Fruit fly (Drosophila melanogaster) whole organism, embryonic: ENCODE results near the gene CG7179.

Experiments used
- B-H1 ChIP-seq: fragments of 200-800 bp; sonication (Bioruptor generic); IDR thresholded peaks from 3 replicates; pipeline ENCODE4 v1.3.6; 2022; ENCODE audit warnings: missing biosample characterization, missing genetic modification characterization
- B-H2 ChIP-seq: fragments of 200-800 bp; sonication (Bioruptor generic); optimal IDR thresholded peaks from 2 replicates; lab custom pipeline; 2018; ENCODE audit warnings: missing biosample characterization, mild to moderate bottlenecking, missing genetic modification characterization
- CG10267 ChIP-seq: fragments of 200-800 bp; sonication (Bioruptor generic); optimal IDR thresholded peaks from 2 replicates; lab custom pipeline; 2018; ENCODE audit warnings: missing biosample characterization, mild to moderate bottlenecking, missing genetic modification characterization, moderate library complexity
- CG12219 ChIP-seq: fragments of 200-800 bp; sonication (Bioruptor generic); optimal IDR thresholded peaks from 3 replicates; lab custom pipeline; 2018; ENCODE audit warnings: missing biosample characterization, mild to moderate bottlenecking, missing genetic modification characterization
- CG12236 ChIP-seq: fragments of 200-800 bp; sonication (Bioruptor generic); optimal IDR thresholded peaks from 2 replicates; lab custom pipeline; 2016; ENCODE audit warnings: missing biosample characterization, missing genetic modification characterization
- CG12391 ChIP-seq: fragments of 200-800 bp; sonication (Bioruptor generic); optimal IDR thresholded peaks from 3 replicates; lab custom pipeline; 2018; ENCODE audit warnings: missing biosample characterization, mild to moderate bottlenecking, missing genetic modification characterization, moderate library complexity
- CG13894 ChIP-seq: fragments of 200-800 bp; sonication (Bioruptor generic); optimal IDR thresholded peaks from 3 replicates; lab custom pipeline; 2018; ENCODE audit warnings: missing biosample characterization, mild to moderate bottlenecking, missing genetic modification characterization, moderate library complexity
- CG15073 ChIP-seq: fragments of 200-800 bp; sonication (Bioruptor generic); optimal IDR thresholded peaks from 2 replicates; lab custom pipeline; 2016; ENCODE audit warnings: missing biosample characterization, missing genetic modification characterization
- CG17912 ChIP-seq: fragments of 200-800 bp; sonication (Bioruptor generic); optimal IDR thresholded peaks from 2 replicates; lab custom pipeline; 2018; ENCODE audit warnings: missing biosample characterization, mild to moderate bottlenecking, missing genetic modification characterization
- CG18764 ChIP-seq: fragments of 200-800 bp; sonication (Bioruptor generic); optimal IDR thresholded peaks from 3 replicates; lab custom pipeline; 2016; ENCODE audit warnings: missing biosample characterization, missing genetic modification characterization
- CG2875 ChIP-seq: fragments of 200-800 bp; sonication (Bioruptor generic); optimal IDR thresholded peaks from 2 replicates; lab custom pipeline; 2017; ENCODE audit warnings: missing biosample characterization, mild to moderate bottlenecking, missing genetic modification characterization, missing genetic modification reagents
- CG3163 ChIP-seq: fragments of 200-800 bp; sonication (Bioruptor generic); optimal IDR thresholded peaks from 3 replicates; lab custom pipeline; 2016; ENCODE audit warnings: missing biosample characterization, missing genetic modification characterization
- CG34224 ChIP-seq: fragments of 200-800 bp; sonication (Bioruptor generic); IDR thresholded peaks from 3 replicates; pipeline ENCODE4 v1.3.6; 2022; ENCODE audit warnings: missing biosample characterization, missing genetic modification characterization; ENCODE audit not compliant: partially characterized antibody
- CG4404 ChIP-seq: fragments of 200-800 bp; sonication (Bioruptor generic); IDR thresholded peaks from 2 replicates; pipeline ENCODE4 v1.3.6; 2022; ENCODE audit warnings: missing biosample characterization, missing genetic modification characterization
- CG4820 ChIP-seq: fragments of 200-800 bp; sonication (Bioruptor generic); optimal IDR thresholded peaks from 3 replicates; lab custom pipeline; 2016; ENCODE audit warnings: missing biosample characterization, missing genetic modification characterization
- CG6813 ChIP-seq: fragments of 200-800 bp; sonication (Bioruptor generic); optimal IDR thresholded peaks from 2 replicates; lab custom pipeline; 2017; ENCODE audit warnings: missing biosample characterization, missing genetic modification characterization, mild to moderate bottlenecking, moderate library complexity, missing genetic modification reagents
- CG7987 ChIP-seq: fragments of 200-800 bp; sonication (Bioruptor generic); optimal IDR thresholded peaks from 2 replicates; lab custom pipeline; 2018; ENCODE audit warnings: missing biosample characterization, mild to moderate bottlenecking, missing genetic modification characterization, moderate library complexity
- CG8765 ChIP-seq: fragments of 200-800 bp; sonication (Bioruptor generic); IDR thresholded peaks from 2 replicates; pipeline ENCODE4 v1.3.6; 2022; ENCODE audit warnings: missing biosample characterization, missing genetic modification characterization
- CG9817 ChIP-seq: fragments of 200-800 bp; sonication (Bioruptor generic); optimal IDR thresholded peaks from 2 replicates; lab custom pipeline; 2018; ENCODE audit warnings: missing biosample characterization, mild to moderate bottlenecking, missing genetic modification characterization, moderate library complexity
- CHES-1-like ChIP-seq: fragments of 200-800 bp; sonication (Bioruptor generic); optimal IDR thresholded peaks from 2 replicates; lab custom pipeline; 2016; ENCODE audit warnings: missing biosample characterization, missing genetic modification characterization
- D19A ChIP-seq: fragments of 200-800 bp; optimal IDR thresholded peaks from 3 replicates; lab custom pipeline; 2019; ENCODE audit warnings: missing biosample characterization, mild to moderate bottlenecking, missing genetic modification characterization, moderate library complexity
- Doc3 ChIP-seq: fragments of 200-800 bp; sonication (Bioruptor generic); IDR thresholded peaks from 3 replicates; pipeline ENCODE4 v1.3.6; 2022; ENCODE audit warnings: missing biosample characterization, missing genetic modification characterization; ENCODE audit not compliant: partially characterized antibody
- E2f1 ChIP-seq: fragments of 200-800 bp; sonication (Bioruptor generic); IDR thresholded peaks from 2 replicates; pipeline ENCODE4 v1.3.6; 2022; ENCODE audit warnings: missing biosample characterization, missing genetic modification characterization
- Hr51 ChIP-seq, 2 experiments: fragments of 200-800 bp; sonication (Bioruptor generic); optimal IDR thresholded peaks; 2 replicates in 1 of 2; 3 replicates in 1 of 2; lab custom pipeline; 2016 to 2018; ENCODE audit warnings: missing biosample characterization in 2 of 2, missing genetic modification characterization in 2 of 2, mild to moderate bottlenecking in 1 of 2, moderate library complexity in 1 of 2
- Hr78 ChIP-seq, 2 experiments: fragments of 200-800 bp in 1 of 2; fragments of >200 bp in 1 of 2; sonication (Bioruptor generic) in 1 of 2; optimal IDR thresholded peaks; 2 replicates each; lab custom pipeline; 2017 to 2019; ENCODE audit warnings: missing biosample characterization in 2 of 2, missing genetic modification characterization in 2 of 2, mild to moderate bottlenecking in 1 of 2, moderate library complexity in 1 of 2
- NC2β ChIP-seq: fragments of 200-800 bp; sonication (Bioruptor generic); optimal IDR thresholded peaks from 2 replicates; lab custom pipeline; 2016; ENCODE audit warnings: missing biosample characterization, missing genetic modification characterization
- Side ChIP-seq: fragments of 200-800 bp; sonication (Bioruptor generic); optimal IDR thresholded peaks from 2 replicates; lab custom pipeline; 2016; ENCODE audit warnings: missing biosample characterization, missing genetic modification characterization
- Sin3A ChIP-seq: fragments of >200 bp; optimal IDR thresholded peaks from 2 replicates; lab custom pipeline; 2018
- Sox102F ChIP-seq: fragments of 200-800 bp; sonication (Bioruptor generic); optimal IDR thresholded peaks from 2 replicates; lab custom pipeline; 2018; ENCODE audit warnings: missing biosample characterization, mild to moderate bottlenecking, missing genetic modification characterization, moderate library complexity
- TFAM ChIP-seq: fragments of 200-800 bp; sonication (Bioruptor generic); optimal IDR thresholded peaks from 2 replicates; lab custom pipeline; 2017; ENCODE audit warnings: missing biosample characterization, missing genetic modification characterization, inconsistent platforms
- az2 ChIP-seq: fragments of 200-800 bp; sonication (Bioruptor generic); optimal IDR thresholded peaks from 3 replicates; lab custom pipeline; 2016; ENCODE audit warnings: missing biosample characterization, missing genetic modification characterization
- bigmax ChIP-seq: fragments of 200-800 bp; sonication (Bioruptor generic); optimal IDR thresholded peaks from 2 replicates; lab custom pipeline; 2018; ENCODE audit warnings: missing biosample characterization, mild to moderate bottlenecking, missing genetic modification characterization
- bowl ChIP-seq: fragments of 200-800 bp; sonication (Bioruptor generic); IDR thresholded peaks from 2 replicates; pipeline ENCODE4 v1.3.6; 2022; ENCODE audit warnings: missing biosample characterization, missing genetic modification characterization
- cato ChIP-seq: fragments of 200-800 bp; sonication (Bioruptor generic); optimal IDR thresholded peaks from 2 replicates; lab custom pipeline; 2016; ENCODE audit warnings: missing biosample characterization, missing genetic modification characterization, borderline replicate concordance
- dpn ChIP-seq, 2 experiments: fragments of 200-800 bp; sonication (Bioruptor generic); optimal IDR thresholded peaks; 3 replicates each; lab custom pipeline; 2016; ENCODE audit warnings: missing biosample characterization in 2 of 2, missing genetic modification characterization in 2 of 2
- fd96Cb ChIP-seq: fragments of 200-800 bp; sonication (Bioruptor generic); optimal IDR thresholded peaks from 2 replicates; lab custom pipeline; 2018; ENCODE audit warnings: missing biosample characterization, mild to moderate bottlenecking, missing genetic modification characterization, moderate library complexity
- gfzf ChIP-seq: fragments of 200-800 bp; sonication (Bioruptor generic); optimal IDR thresholded peaks from 2 replicates; lab custom pipeline; 2016; ENCODE audit warnings: missing biosample characterization, mild to moderate bottlenecking, missing genetic modification characterization, moderate library complexity
- h ChIP-seq: fragments of >200 bp; optimal IDR thresholded peaks from 2 replicates; lab custom pipeline; 2017
- insv ChIP-seq, 2 experiments: fragments of 200-800 bp; sonication (Bioruptor generic); optimal IDR thresholded peaks; 3 replicates each; lab custom pipeline; 2016 to 2018; ENCODE audit warnings: missing biosample characterization in 2 of 2, missing genetic modification characterization in 2 of 2
- luna ChIP-seq: fragments of 200-800 bp; sonication (Bioruptor generic); optimal IDR thresholded peaks from 2 replicates; lab custom pipeline; 2016; ENCODE audit warnings: missing biosample characterization, missing genetic modification characterization
- nerfin-2 ChIP-seq: fragments of 200-800 bp; sonication (Bioruptor generic); IDR thresholded peaks from 2 replicates; pipeline ENCODE4 v1.3.6; 2022; ENCODE audit warnings: missing biosample characterization, missing genetic modification characterization; ENCODE audit not compliant: partially characterized antibody
- pb ChIP-seq: fragments of 200-800 bp; sonication (Bioruptor generic); optimal IDR thresholded peaks from 3 replicates; lab custom pipeline; 2016; ENCODE audit warnings: missing biosample characterization, missing genetic modification characterization
- peb ChIP-seq: fragments of 200-800 bp; sonication (Bioruptor generic); IDR thresholded peaks from 2 replicates; pipeline ENCODE4 v1.3.6; 2022; ENCODE audit warnings: missing biosample characterization, missing genetic modification characterization
- pum ChIP-seq: fragments of 200-800 bp; sonication (Bioruptor generic); optimal IDR thresholded peaks from 2 replicates; lab custom pipeline; 2016; ENCODE audit warnings: missing biosample characterization, missing genetic modification characterization
- sd ChIP-seq: fragments of 200-800 bp; sonication (Bioruptor generic); optimal IDR thresholded peaks from 3 replicates; lab custom pipeline; 2018; ENCODE audit warnings: missing biosample characterization, mild to moderate bottlenecking, missing genetic modification characterization, moderate library complexity
- sqz ChIP-seq: fragments of 200-800 bp; sonication (Bioruptor generic); optimal IDR thresholded peaks from 3 replicates; lab custom pipeline; 2018; ENCODE audit warnings: missing biosample characterization, mild to moderate bottlenecking, missing genetic modification characterization
- sr ChIP-seq: fragments of 200-800 bp; sonication (Bioruptor generic); IDR thresholded peaks from 3 replicates; pipeline ENCODE4 v1.3.6; 2022; ENCODE audit warnings: missing biosample characterization, missing genetic modification characterization
- tio ChIP-seq: fragments of 200-800 bp; sonication (Bioruptor generic); optimal IDR thresholded peaks from 2 replicates; lab custom pipeline; 2017; ENCODE audit warnings: missing biosample characterization, missing genetic modification characterization, inconsistent platforms
- unpg ChIP-seq: fragments of 200-800 bp; sonication (Bioruptor generic); optimal IDR thresholded peaks from 3 replicates; lab custom pipeline; 2018; ENCODE audit warnings: missing biosample characterization, mild to moderate bottlenecking, missing genetic modification characterization, moderate library complexity

The CG7179 gene

dm6 chr2L:7782788-7783401 is 5.1 kb upstream of the CG7179 start, which contains the start of gene Brd7-9 (continued):
- TF ChIP-seq cato (GFP tag; lab: Kevin White, UChicago) (peak; percentile 44), Hr78 (GFP tag; optimal IDR thresholded peaks at IDR 0.05; lab: Kevin White, UChicago) (no peak), CG7987 (peak; percentile 26), luna (GFP tag; lab: Kevin White, UChicago) (peak; percentile 7), CG12236 (GFP tag; lab: Kevin White, UChicago) (no peak), Side (peak; percentile 69), nerfin-2 (0 out of 2 replicates have a peak, but pooled peaks have one; percentile 40), pum (peak; percentile 51), bowl (peak; percentile 55), peb (GFP tag; lab: Robert Waterston, UW) (no peak), CG9817 (tag; lab: Kevin White, UChicago) (peak; percentile 51), unpg (GFP tag; lab: Kevin White, UChicago) (peak; percentile 81), TFAM (no peak), B-H1 (peak; percentile 77), CG4404 (GFP tag; lab: Robert Waterston, UW) (peak; percentile 22; the same call in 1 of the 2 replicates), CG12391 (tag; lab: Kevin White, UChicago) (peak; percentile 75), E2f1 (GFP tag; lab: Robert Waterston, UW) (peak; percentile 78), CG34224 (GFP tag; lab: Robert Waterston, UW) (no peak), CG2875 (GFP tag; lab: Kevin White, UChicago) (peak; percentile 70), sd (tag; lab: Kevin White, UChicago) (no peak), CG4820 (GFP tag; lab: Kevin White, UChicago) (peak; percentile 61), Sox102F (peak; percentile 72), sr (peak; percentile 59; the same call in 2 of the 3 replicates), dpn (GFP tag; optimal IDR thresholded peaks at IDR 0.05; lab: Kevin White, UChicago) (peak; percentile 60 to 78), CG15073 (GFP tag; lab: Kevin White, UChicago) (no peak), fd96Cb (peak; percentile 70), CG13894 (tag; lab: Kevin White, UChicago) (no peak), CG17912 (GFP tag; lab: Kevin White, UChicago) (no peak), h (lab: Kevin White, UChicago) (no peak), insv (GFP tag; optimal IDR thresholded peaks at IDR 0.05; lab: Kevin White, UChicago) (no peak), CG6813 (GFP tag; lab: Kevin White, UChicago) (peak; percentile 76), az2 (GFP tag; lab: Kevin White, UChicago) (peak; percentile 70), tio (GFP tag; lab: Kevin White, UChicago) (peak; percentile 56), CG3163 (GFP tag; lab: Kevin White, UChicago) (peak; percentile 13), CG10267 (tag; lab: Kevin White, UChicago) (peak; percentile 96), sqz (no peak), Hr51 (GFP tag; optimal IDR thresholded peaks at IDR 0.05; lab: Kevin White, UChicago) (peak; percentile 25 to 81), Sin3A (lab: Kevin White, UChicago) (peak; percentile 75), NC2β (GFP tag; lab: Kevin White, UChicago) (peak; percentile 43), CG8765 (GFP tag; lab: Robert Waterston, UW) (peak; percentile 45; the same call in 1 of the 2 replicates), bigmax (GFP tag; lab: Kevin White, UChicago) (no peak), CG12219 (peak; percentile 81), B-H2 (no peak), Doc3 (GFP tag; lab: Robert Waterston, UW) (no peak), gfzf (GFP tag; lab: Kevin White, UChicago) (peak; percentile 71), CHES-1-like (peak; percentile 25), D19A (tag; lab: Kevin White, UChicago) (peak; percentile 58), pb (GFP tag; lab: Kevin White, UChicago) (peak; percentile 39), CG18764 (GFP tag; lab: Kevin White, UChicago) (peak; percentile 43)
